Worm (Caenorhabditis elegans): ENCODE data around the gene K02D10.1.
A peak's percentile ranks its signal among the peaks of the same experiment; 100 is the strongest.

K02D10.1 gene

ce11 chrIII:8741276-8741860, 28.0 kb upstream of the K02D10.1 start, which contains the start of gene pdhk-2 (continued):
- peak; percentile 1 for TF ChIP-seq K02D7.2 (tag; optimal IDR thresholded peaks at IDR 0.05)
- TF ChIP-seq nhr-11 (tag; optimal IDR thresholded peaks at IDR 0.05): no peak
- TF ChIP-seq elt-2 (tag; optimal IDR thresholded peaks at IDR 0.05): peak; percentile 71
- no peak for TF ChIP-seq pha-4 (tag; optimal IDR thresholded peaks at IDR 0.05)
- TF ChIP-seq npax-4 (tag; optimal IDR thresholded peaks at IDR 0.05): no peak
- TF ChIP-seq ceh-19 (GFP tag; optimal IDR thresholded peaks at IDR 0.05): peak; percentile 70
- no peak for TF ChIP-seq ceh-22 (tag; optimal IDR thresholded peaks at IDR 0.05)
- TF ChIP-seq fax-1 (tag; optimal IDR thresholded peaks at IDR 0.05): peak; percentile 44
- TF ChIP-seq ceh-45 (GFP tag; IDR thresholded peaks at IDR 0.05): 0 out of 2 replicates have a peak, but pooled peaks have one; percentile 53
- no peak for TF ChIP-seq mec-3 (tag; optimal IDR thresholded peaks at IDR 0.05; ENCODE audit: borderline replicate concordance)
- peak; percentile 85 for TF ChIP-seq ceh-14 (tag; optimal IDR thresholded peaks at IDR 0.05)
- TF ChIP-seq sox-4 (tag; optimal IDR thresholded peaks at IDR 0.05): peak; percentile 74
- TF ChIP-seq syd-9 (tag; optimal IDR thresholded peaks at IDR 0.05): peak; percentile 5
- TF ChIP-seq odd-2 (tag; optimal IDR thresholded peaks at IDR 0.05): no peak
- TF ChIP-seq unc-3 (GFP tag; conservative IDR thresholded peaks at IDR 0.05): peak; percentile 45; the same call in 1 of the 2 replicates
- TF ChIP-seq unc-3 (tag; optimal IDR thresholded peaks at IDR 0.05): peak; percentile 40
- peak; percentile 6 for TF ChIP-seq Y22D7AL.16 (tag; optimal IDR thresholded peaks at IDR 0.05)
- peak; percentile 24 for TF ChIP-seq nhr-232 (tag; optimal IDR thresholded peaks at IDR 0.05)
- no peak for TF ChIP-seq pros-1 (tag; optimal IDR thresholded peaks at IDR 0.05)
- TF ChIP-seq ceh-34 (tag; optimal IDR thresholded peaks at IDR 0.05): peak; percentile 84
- peak; percentile 64 for TF ChIP-seq ets-4 (tag; optimal IDR thresholded peaks at IDR 0.05)
- TF ChIP-seq F13H6.1 (tag; optimal IDR thresholded peaks at IDR 0.05): peak; percentile 73
- TF ChIP-seq pha-2 (tag; optimal IDR thresholded peaks at IDR 0.05): peak; percentile 64
- TF ChIP-seq hlh-13 (GFP tag; optimal IDR thresholded peaks at IDR 0.05): peak; percentile 27
- TF ChIP-seq lin-11 (tag; optimal IDR thresholded peaks at IDR 0.05): peak; percentile 65
- no peak for TF ChIP-seq fkh-10 (GFP tag; optimal IDR thresholded peaks at IDR 0.05)
- TF ChIP-seq che-1 (tag; optimal IDR thresholded peaks at IDR 0.05): peak; percentile 52
- peak; percentile 45 for TF ChIP-seq sdc-2 (tag; optimal IDR thresholded peaks at IDR 0.05)
- no peak for TF ChIP-seq ceh-24 (tag; optimal IDR thresholded peaks at IDR 0.05)
- peak; percentile 46 for TF ChIP-seq ref-2 (tag; optimal IDR thresholded peaks at IDR 0.05)
- TF ChIP-seq tbx-7 (tag; optimal IDR thresholded peaks at IDR 0.05): peak; percentile 24
- peak; percentile 43 for TF ChIP-seq C38D4.7 (GFP tag; optimal IDR thresholded peaks at IDR 0.05)
- TF ChIP-seq dmd-4 (tag; optimal IDR thresholded peaks at IDR 0.05; ENCODE audit: borderline replicate concordance): peak; percentile 24
- peak; percentile 89 for TF ChIP-seq nfya-1 (tag; optimal IDR thresholded peaks at IDR 0.05)
- no peak for TF ChIP-seq ceh-9 (tag; optimal IDR thresholded peaks at IDR 0.05)
- no peak for TF ChIP-seq lim-6 (tag; optimal IDR thresholded peaks at IDR 0.05)
- no peak for TF ChIP-seq zip-5 (tag; optimal IDR thresholded peaks at IDR 0.05)
- TF ChIP-seq gmeb-2 (tag; optimal IDR thresholded peaks at IDR 0.05): peak; percentile 63
- TF ChIP-seq ceh-48 (tag; optimal IDR thresholded peaks at IDR 0.05): peak; percentile 55
- peak; percentile 39 for TF ChIP-seq madf-2 (tag; optimal IDR thresholded peaks at IDR 0.05)
- TF ChIP-seq pqm-1 (tag; optimal IDR thresholded peaks at IDR 0.05): peak; percentile 53
- TF ChIP-seq ahr-1 (tag; optimal IDR thresholded peaks at IDR 0.05): peak; percentile 47
- peak; percentile 43 for TF ChIP-seq hlh-15 (tag; optimal IDR thresholded peaks at IDR 0.05)
- peak; percentile 58 for TF ChIP-seq ceh-2 (tag; optimal IDR thresholded peaks at IDR 0.05)
